Worm (Caenorhabditis elegans): ENCODE data around the gene F01D5.10.
"Not testable (repeated sequence)": the region's sequence is repeated elsewhere in the genome, so short reads cannot be mapped to it uniquely, and the experiment has no call there.

DNA sequence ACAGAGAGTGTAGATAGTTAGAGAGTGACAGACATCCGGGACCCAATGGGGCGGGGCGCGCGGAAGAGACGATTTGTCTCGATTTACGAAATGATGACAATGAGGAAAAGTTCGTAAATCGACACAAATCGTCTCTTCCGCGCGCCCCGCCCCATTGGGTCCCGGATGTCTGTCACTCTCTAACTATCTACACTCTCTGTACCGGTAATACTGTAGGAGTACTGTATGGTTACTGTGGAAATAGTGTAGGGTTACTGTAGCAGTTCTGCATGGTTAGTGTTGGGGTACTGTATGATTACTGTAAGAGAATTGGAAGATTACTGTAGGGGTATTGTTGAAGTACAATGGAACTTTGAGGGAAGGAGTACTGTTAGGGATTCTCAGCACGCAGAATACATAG is at the start of gene F01D5.10:
- TF ChIP-seq mdl-1 (tag; optimal IDR thresholded peaks at IDR 0.05); pha-4 (GFP tag; IDR thresholded peaks at IDR 0.05); pha-4 (tag; optimal IDR thresholded peaks at IDR 0.05); ces-1 (GFP tag; optimal IDR thresholded peaks at IDR 0.05); lin-39 (tag; optimal IDR thresholded peaks at IDR 0.05); ztf-11 (tag; optimal IDR thresholded peaks at IDR 0.05); mes-2 (tag; optimal IDR thresholded peaks at IDR 0.05; ENCODE audit: poor library complexity, severe bottlenecking): not testable (repeated sequence)
